Worm (Caenorhabditis elegans) whole organism, L4/young adult: ENCODE measurements around the gene rme-4.

ENCODE experiments used
- W03F9.2 ChIP-seq: fragments of 150-350 bp; optimal IDR thresholded peaks from 2 replicates; lab custom pipeline; 2014; ENCODE audit warnings: missing biosample characterization, missing genetic modification characterization
- him-1 ChIP-seq: sonication (generic microtip); optimal IDR thresholded peaks from 2 replicates; lab custom pipeline; 2016; ENCODE audit warnings: missing genotype, missing genetic modification reagents, missing genetic modification characterization, missing compliant biosample characterization

- no peak for TF ChIP-seq him-1 (tag; lab: Kevin White, UChicago)
- no peak for TF ChIP-seq W03F9.2 (tag; lab: Kevin White, UChicago)
These were observed 16.0 kb upstream of the rme-4 start for ce11 chrX:10395668-10396067.
